Fruit fly (Drosophila melanogaster): ENCODE results near the gene kto.

kto gene

dm6 chr3L:19792717-19793437, 43.5 kb upstream of the kto start (continued):
- no peak for TF ChIP-seq Sox102F (GFP tag; optimal IDR thresholded peaks at IDR 0.05)
- TF ChIP-seq net (GFP tag; optimal IDR thresholded peaks at IDR 0.05) = peak; percentile 35
- peak; percentile 70; the same call in 2 of the 3 replicates for TF ChIP-seq CG6163 (GFP tag; IDR thresholded peaks at IDR 0.05)
- no peak for TF ChIP-seq achi (GFP tag; optimal IDR thresholded peaks at IDR 0.05)
- TF ChIP-seq OdsH (GFP tag; optimal IDR thresholded peaks at IDR 0.05) = no peak
- TF ChIP-seq CG11294 (GFP tag; IDR thresholded peaks at IDR 0.05) = no peak
- TF ChIP-seq CG11762 (GFP tag; optimal IDR thresholded peaks at IDR 0.05; ENCODE audit: insufficient read depth) = no peak
- TF ChIP-seq CG32006 (GFP tag; optimal IDR thresholded peaks at IDR 0.05) = peak; percentile 48
- TF ChIP-seq svp (GFP tag) = no peak

dm6 chr3L:19793438-19793998, 42.9 kb upstream of the kto start, which contains the start of the genes CG42637, Gyc76C and SREBP:
Gene CG42637, minus strand, starts transcription at chr3L:19793569.
Gene Gyc76C, minus strand, starts transcription at chr3L:19793569.
Gene SREBP, plus strand, starts transcription at chr3L:19793935.
- TF ChIP-seq CG6792 (GFP tag; optimal IDR thresholded peaks at IDR 0.05) = no peak
- no peak for TF ChIP-seq Smox (GFP tag; optimal IDR thresholded peaks at IDR 0.05)
- peak; percentile 74 for TF ChIP-seq Eip78C (GFP tag)
- no peak for TF ChIP-seq acj6 (GFP tag; optimal IDR thresholded peaks at IDR 0.05)
- TF ChIP-seq dsx (GFP tag; optimal IDR thresholded peaks at IDR 0.05; ENCODE audit: poor library complexity, severe bottlenecking) = peak; percentile 12
- no peak for TF ChIP-seq CG10631 (GFP tag; optimal IDR thresholded peaks at IDR 0.05)
- no peak for TF ChIP-seq Hr39 (GFP tag; optimal IDR thresholded peaks at IDR 0.05)
- no peak for TF ChIP-seq ss (GFP tag; optimal IDR thresholded peaks at IDR 0.05)
- peak; percentile 92 for TF ChIP-seq CG1621 (tag; optimal IDR thresholded peaks at IDR 0.05)
- TF ChIP-seq CG32006 (GFP tag; optimal IDR thresholded peaks at IDR 0.05) = no peak
- no peak for TF ChIP-seq Ets21C (GFP tag; optimal IDR thresholded peaks at IDR 0.05)
- TF ChIP-seq CG6163 (GFP tag; IDR thresholded peaks at IDR 0.05) = peak; percentile 48; the same call in 2 of the 3 replicates
- peak; percentile 10 for TF ChIP-seq CG3919 (GFP tag; optimal IDR thresholded peaks at IDR 0.05)
- peak; percentile 50 for TF ChIP-seq Eip93F (GFP tag; optimal IDR thresholded peaks at IDR 0.05)
- no peak for TF ChIP-seq CG11762 (GFP tag; optimal IDR thresholded peaks at IDR 0.05; ENCODE audit: insufficient read depth)

dm6 chr3L:19794203-19794802, 42.1 kb upstream of the kto start:
- TF ChIP-seq topi (GFP tag; optimal IDR thresholded peaks at IDR 0.05) (peak; percentile 90), CG6792 (GFP tag; optimal IDR thresholded peaks at IDR 0.05) (peak; percentile 90), eg (GFP tag; IDR thresholded peaks at IDR 0.05) (peak; percentile 81), CG8119 (GFP tag; IDR thresholded peaks at IDR 0.05) (peak; percentile 87), net (GFP tag; optimal IDR thresholded peaks at IDR 0.05) (peak; percentile 95), Ets96B (tag; optimal IDR thresholded peaks at IDR 0.05) (peak; percentile 88), CG15336 (GFP tag; IDR thresholded peaks at IDR 0.05) (peak; percentile 83), Eip93F (GFP tag; optimal IDR thresholded peaks at IDR 0.05) (peak; percentile 64), CG6854 (GFP tag; optimal IDR thresholded peaks at IDR 0.05) (peak; percentile 59), Hr4 (GFP tag; optimal IDR thresholded peaks at IDR 0.05) (peak; percentile 92), vri (GFP tag; optimal IDR thresholded peaks at IDR 0.05) (peak; percentile 83), CG34406 (GFP tag; optimal IDR thresholded peaks at IDR 0.05) (peak; percentile 89), CG3032 (tag; optimal IDR thresholded peaks at IDR 0.05) (peak; percentile 83), Gug (GFP tag; IDR thresholded peaks at IDR 0.05) (peak; percentile 63), CG8632 (GFP tag; optimal IDR thresholded peaks at IDR 0.05) (peak; percentile 89), Sox14 (GFP tag; optimal IDR thresholded peaks at IDR 0.05) (peak; percentile 93), Hr38 (GFP tag; optimal IDR thresholded peaks at IDR 0.05) (no peak), Smox (GFP tag; optimal IDR thresholded peaks at IDR 0.05) (peak; percentile 89), CG10669 (GFP tag; optimal IDR thresholded peaks at IDR 0.05) (peak; percentile 90), fkh (GFP tag; optimal IDR thresholded peaks at IDR 0.05) (no peak), CG31627 (GFP tag; optimal IDR thresholded peaks at IDR 0.05) (peak; percentile 80), CG16779 (tag; optimal IDR thresholded peaks at IDR 0.05) (peak; percentile 84), lz (GFP tag; optimal IDR thresholded peaks at IDR 0.05) (peak; percentile 90), CG1621 (tag; optimal IDR thresholded peaks at IDR 0.05) (peak; percentile 72), Eip78C (GFP tag) (peak; percentile 98), cyc (GFP tag; optimal IDR thresholded peaks at IDR 0.05) (peak; percentile 76), fd59A (GFP tag; optimal IDR thresholded peaks at IDR 0.05) (peak; percentile 87), svp (GFP tag) (peak; percentile 94), CG7368 (GFP tag; optimal IDR thresholded peaks at IDR 0.05) (peak; percentile 64), CG9139 (GFP tag; optimal IDR thresholded peaks at IDR 0.05) (peak; percentile 58), CG11762 (GFP tag; optimal IDR thresholded peaks at IDR 0.05; ENCODE audit: insufficient read depth) (peak; percentile 89), Sox102F (GFP tag; optimal IDR thresholded peaks at IDR 0.05) (peak; percentile 90)

All from whole organism, prepupa.